Worm (Caenorhabditis elegans): ENCODE measurements around the gene kin-4.

- no peak for TF ChIP-seq cey-2 (tag; optimal IDR thresholded peaks at IDR 0.05; ENCODE audit: borderline replicate concordance, insufficient read depth)
- TF ChIP-seq zag-1 (tag; optimal IDR thresholded peaks at IDR 0.05) = no peak
- TF ChIP-seq aha-1 (tag) = no peak
- no peak for TF ChIP-seq ceh-82 (tag; optimal IDR thresholded peaks at IDR 0.05)
- no peak for TF ChIP-seq unc-62 (GFP tag; optimal IDR thresholded peaks at IDR 0.05 in 1 of 2)
- no peak for TF ChIP-seq unc-62 (tag; optimal IDR thresholded peaks at IDR 0.05)
- no peak for TF ChIP-seq gei-8 (GFP tag; optimal IDR thresholded peaks at IDR 0.05)
- TF ChIP-seq Y5F2A.4 (GFP tag; optimal IDR thresholded peaks at IDR 0.05) = no peak
- TF ChIP-seq lin-13 (GFP tag; optimal IDR thresholded peaks at IDR 0.05) = no peak
- TF ChIP-seq ces-1 (GFP tag; optimal IDR thresholded peaks at IDR 0.05) = no peak
- no peak for TF ChIP-seq ama-1 (optimal IDR thresholded peaks at IDR 0.05)
- no peak for TF ChIP-seq snpc-4 (tag; optimal IDR thresholded peaks at IDR 0.05)
Measured at ce11 chrIV:11377439-11377838, 48.1 kb upstream of the kin-4 start.

All from whole organism, L4 larva.